Worm (Caenorhabditis elegans): ENCODE measurements around the gene nhr-242.

The nhr-242 gene

DNA sequence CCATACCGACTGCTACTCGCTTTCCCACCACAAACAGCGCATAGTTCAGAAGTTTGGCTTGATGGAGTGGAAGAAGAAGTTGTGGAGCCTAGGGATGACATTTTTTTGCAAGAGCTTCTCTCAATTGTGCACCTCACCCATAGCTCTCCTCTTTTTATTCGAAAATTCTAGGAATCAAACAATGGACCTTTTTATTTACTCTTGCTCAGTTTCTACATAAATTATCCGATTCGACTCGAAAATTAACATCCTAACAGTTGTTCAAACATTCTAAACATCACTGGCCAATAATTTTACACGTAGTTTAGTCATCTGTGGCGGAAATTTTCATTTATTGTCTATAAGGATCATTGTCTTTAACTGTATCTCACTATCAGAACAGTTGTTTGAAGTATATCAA, at the start of gene nhr-242:
Gene nhr-242, minus strand, starts transcription at position 101 of the 400 bp plus-strand sequence.
- no peak for TF ChIP-seq sea-2 (GFP tag; IDR thresholded peaks at IDR 0.05)
- no peak for TF ChIP-seq nfya-1 (tag; optimal IDR thresholded peaks at IDR 0.05; ENCODE audit: borderline replicate concordance, insufficient read depth)
- no peak for TF ChIP-seq Y53G8AR.9 (GFP tag; conservative IDR thresholded peaks at IDR 0.05)
- no peak for TF ChIP-seq D2030.7 (GFP tag; IDR thresholded peaks at IDR 0.05)
- no peak for TF ChIP-seq him-1 (tag; optimal IDR thresholded peaks at IDR 0.05)

DNA sequence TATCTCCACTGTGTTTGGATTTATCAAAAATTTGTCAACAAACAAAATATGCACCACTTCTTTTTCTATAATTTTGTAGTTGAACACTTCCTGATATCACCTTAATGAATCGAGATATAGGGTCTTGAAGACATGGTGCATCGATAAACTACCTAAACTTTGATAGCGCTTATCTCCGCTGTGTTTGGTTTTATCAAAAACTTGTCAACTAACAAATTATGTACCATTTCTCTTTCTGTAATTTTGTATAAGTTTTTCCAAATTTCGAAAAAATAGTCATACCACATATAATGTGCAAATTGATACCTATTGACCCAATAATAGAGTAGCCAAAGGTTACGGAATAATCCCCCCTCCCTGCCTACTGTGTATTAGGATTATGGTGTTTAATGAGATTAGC, 48.8 kb upstream of the nhr-242 start:
- TF ChIP-seq nhr-120 (GFP tag; IDR thresholded peaks at IDR 0.05) = no peak
- no peak for TF ChIP-seq ceh-100 (GFP tag; IDR thresholded peaks at IDR 0.05)
- TF ChIP-seq snpc-3.4 (tag; optimal IDR thresholded peaks at IDR 0.05) = no peak
- no peak for TF ChIP-seq F52B5.7 (tag; optimal IDR thresholded peaks at IDR 0.05)
- TF ChIP-seq B0261.1 (tag; optimal IDR thresholded peaks at IDR 0.05) = no peak
- no peak for TF ChIP-seq pbrm-1 (GFP tag; IDR thresholded peaks at IDR 0.05)
- no peak for TF ChIP-seq efl-1 (GFP tag; optimal IDR thresholded peaks at IDR 0.05)
- no peak for TF ChIP-seq sptf-2 (GFP tag; optimal IDR thresholded peaks at IDR 0.05)
- TF ChIP-seq snpc-1.1 (tag; optimal IDR thresholded peaks at IDR 0.05; ENCODE audit: insufficient read depth) = no peak

DNA sequence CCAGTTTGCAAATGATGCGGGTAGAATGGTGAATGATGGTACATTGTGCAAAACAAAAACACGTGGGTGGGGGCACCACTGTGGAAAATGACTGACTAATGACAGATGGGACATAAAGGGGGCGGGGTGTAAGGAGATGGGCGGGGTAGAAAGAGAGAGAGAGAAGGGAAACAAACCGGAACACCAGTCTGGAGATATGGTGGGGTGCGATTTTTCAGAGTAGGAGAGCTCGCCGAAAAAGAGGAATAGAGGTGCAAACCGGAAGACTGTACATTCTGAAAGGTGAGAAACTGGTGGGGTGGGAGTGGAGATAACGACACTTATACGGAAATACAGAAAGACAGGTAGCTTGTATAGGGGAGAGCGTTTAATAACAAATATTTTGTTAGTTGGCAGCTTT, 46.8 kb upstream of the nhr-242 start, which contains the start of gene ngn-1:
Gene ngn-1, minus strand, starts transcription at position 101 of the 400 bp plus-strand sequence.
- TF ChIP-seq nhr-179 (tag; optimal IDR thresholded peaks at IDR 0.05) (no peak), sea-2 (GFP tag; IDR thresholded peaks at IDR 0.05) (no peak), lin-35 (GFP tag; optimal IDR thresholded peaks at IDR 0.05) (no peak), ztf-3 (GFP tag; optimal IDR thresholded peaks at IDR 0.05) (no peak), tbp1 (GFP tag; optimal IDR thresholded peaks at IDR 0.05) (no peak), F33H1.4 (GFP tag; IDR thresholded peaks at IDR 0.05) (no peak), hsf-1 (GFP tag; IDR thresholded peaks at IDR 0.05) (no peak), somi-1 (GFP tag; optimal IDR thresholded peaks at IDR 0.05) (no peak), Y95B8A.8 (GFP tag; IDR thresholded peaks at IDR 0.05) (no peak)

DNA sequence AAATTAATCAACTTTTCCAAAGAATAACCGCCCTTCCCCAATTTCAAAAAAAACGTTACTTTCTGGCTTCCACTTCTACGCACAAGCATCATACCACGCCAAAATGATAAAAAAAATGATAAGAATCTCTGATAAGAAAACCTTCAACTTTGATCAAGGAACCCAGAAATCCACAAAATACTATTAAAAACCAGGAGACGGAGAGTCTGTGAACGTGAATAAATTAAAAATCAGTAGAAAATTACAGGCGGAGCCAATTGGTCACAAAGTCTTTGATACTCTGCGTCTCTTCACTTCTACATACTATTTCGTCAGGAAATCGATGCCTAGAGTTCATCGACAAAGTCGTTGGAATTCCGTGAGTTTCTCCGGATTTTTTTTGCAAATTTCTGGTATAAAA, 37.2 kb upstream of the nhr-242 start, which contains the start of gene smf-3:
Gene smf-3, plus strand, starts transcription at position 259 of the 400 bp plus-strand sequence.
- TF ChIP-seq hmg-1.2 (GFP tag; IDR thresholded peaks at IDR 0.05) (peak; percentile 61), nhr-80 (tag; optimal IDR thresholded peaks at IDR 0.05) (peak; percentile 81), madf-10 (tag; optimal IDR thresholded peaks at IDR 0.05) (no peak), mes-4 (tag; optimal IDR thresholded peaks at IDR 0.05) (no peak)

DNA sequence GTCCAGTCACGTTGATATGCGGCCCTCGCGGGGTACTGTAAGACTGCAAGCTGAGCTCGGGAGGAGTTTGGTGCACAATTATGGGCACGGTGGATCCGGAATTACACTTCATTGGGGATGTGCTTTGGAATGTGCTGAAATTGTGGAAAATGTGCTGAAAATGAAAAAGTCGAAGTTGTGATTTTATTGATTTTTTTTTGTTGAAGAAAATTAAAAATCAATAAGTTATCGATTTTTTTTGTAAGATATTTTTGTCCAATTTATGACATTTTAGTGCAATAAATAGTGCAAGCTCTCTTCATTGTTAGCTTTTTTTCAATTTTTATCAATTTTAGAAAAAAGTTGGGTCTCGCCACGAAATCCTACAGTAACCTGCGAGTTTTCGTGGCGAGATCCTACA, 35.5 kb upstream of the nhr-242 start:
- no peak for TF ChIP-seq lir-1 (GFP tag; conservative IDR thresholded peaks at IDR 0.05)
- no peak for TF ChIP-seq aptf-3 (GFP tag; IDR thresholded peaks at IDR 0.05)
- TF ChIP-seq lag-1 (GFP tag; IDR thresholded peaks at IDR 0.05) = no peak
- TF ChIP-seq hlh-26 (GFP tag; conservative IDR thresholded peaks at IDR 0.05) = no peak
- TF ChIP-seq snpc-1.1 (tag; optimal IDR thresholded peaks at IDR 0.05; ENCODE audit: insufficient read depth) = no peak
- TF ChIP-seq zim-3 (tag; optimal IDR thresholded peaks at IDR 0.05) = no peak

DNA sequence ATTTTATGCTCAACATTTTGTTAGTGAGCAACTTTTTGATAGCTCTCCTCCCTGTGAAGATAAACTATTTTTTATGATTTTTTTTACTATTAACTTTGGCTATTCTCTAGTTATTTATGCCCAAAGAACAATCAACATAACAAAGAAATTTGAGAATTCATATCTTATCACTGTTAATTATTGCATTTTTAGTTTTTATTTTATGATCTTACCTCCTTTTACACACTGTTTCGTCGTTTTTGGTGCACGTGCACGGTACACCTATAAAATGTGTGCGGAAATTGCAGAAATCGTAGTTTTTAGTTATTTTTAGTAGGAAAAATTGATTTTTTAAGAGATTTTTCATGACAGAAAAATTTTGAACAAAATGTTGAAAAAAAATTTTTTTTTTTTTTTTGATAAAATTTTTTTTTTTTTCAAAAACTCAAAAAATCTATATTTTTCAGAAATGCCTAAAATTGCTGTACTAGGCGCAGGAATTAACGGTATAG, 32.4 kb upstream of the nhr-242 start, which contains the start of gene daao-1:
Gene daao-1, plus strand, starts transcription at position 441 of the 491 bp plus-strand sequence.
- no peak for TF ChIP-seq hlh-26 (GFP tag; conservative IDR thresholded peaks at IDR 0.05)
- no peak for TF ChIP-seq unc-130 (GFP tag; optimal IDR thresholded peaks at IDR 0.05)
- TF ChIP-seq bed-2 (GFP tag; IDR thresholded peaks at IDR 0.05) = no peak
- no peak for TF ChIP-seq aptf-2 (GFP tag; conservative IDR thresholded peaks at IDR 0.05)
- TF ChIP-seq nhr-27 (tag; optimal IDR thresholded peaks at IDR 0.05) = no peak
- TF ChIP-seq fkh-3 (tag; optimal IDR thresholded peaks at IDR 0.05) = no peak
- TF ChIP-seq die-1 (tag; optimal IDR thresholded peaks at IDR 0.05) = no peak
- TF ChIP-seq xnd-1 (tag; optimal IDR thresholded peaks at IDR 0.05) = no peak
- no peak for TF ChIP-seq lin-26 (GFP tag; IDR thresholded peaks at IDR 0.05)
- no peak for TF ChIP-seq C17E4.6 (GFP tag; IDR thresholded peaks at IDR 0.05)
- TF ChIP-seq mel-28 (tag; optimal IDR thresholded peaks at IDR 0.05; ENCODE audit: borderline replicate concordance) = no peak
- no peak for TF ChIP-seq let-526 (GFP tag; IDR thresholded peaks at IDR 0.05)
